Fruit fly (Drosophila melanogaster) whole organism, embryonic: ENCODE results near the gene CIA30.
A peak's percentile ranks its signal among the peaks of the same experiment; 100 is the strongest.

ENCODE experiments used
- Aef1 ChIP-seq: fragments of 200-800 bp; sonication (Bioruptor generic); IDR thresholded peaks from 3 replicates; pipeline ENCODE4 v1.3.6; 2022; ENCODE audit warnings: missing biosample characterization, missing genetic modification characterization
- B-H1 ChIP-seq: fragments of 200-800 bp; sonication (Bioruptor generic); IDR thresholded peaks from 3 replicates; pipeline ENCODE4 v1.3.6; 2022; ENCODE audit warnings: missing biosample characterization, missing genetic modification characterization
- C15 ChIP-seq: fragments of 200-800 bp; sonication (Bioruptor generic); IDR thresholded peaks from 3 replicates; pipeline ENCODE4 v1.3.6; 2022; ENCODE audit warnings: missing biosample characterization, missing genetic modification characterization
- CG10274 ChIP-seq: fragments of 200-800 bp; sonication (Bioruptor generic); optimal IDR thresholded peaks from 3 replicates; lab custom pipeline; 2017; ENCODE audit warnings: missing biosample characterization, mild to moderate bottlenecking, missing genetic modification characterization
- CG11723 ChIP-seq: fragments of 200-800 bp; sonication (Bioruptor generic); optimal IDR thresholded peaks from 2 replicates; lab custom pipeline; 2017; ENCODE audit warnings: missing biosample characterization, mild to moderate bottlenecking, missing genetic modification characterization
- CG1233 ChIP-seq: fragments of 200-800 bp; sonication (Bioruptor generic); optimal IDR thresholded peaks from 4 replicates; lab custom pipeline; 2018; ENCODE audit warnings: missing biosample characterization, mild to moderate bottlenecking, missing genetic modification characterization
- CG12744 ChIP-seq: fragments of 200-800 bp; sonication (Bioruptor generic); optimal IDR thresholded peaks from 2 replicates; lab custom pipeline; 2016; ENCODE audit warnings: missing biosample characterization, missing genetic modification characterization
- CG14860 ChIP-seq: fragments of 200-800 bp; sonication (Bioruptor generic); IDR thresholded peaks from 3 replicates; pipeline ENCODE4 v1.3.6; 2022; ENCODE audit warnings: missing biosample characterization, missing genetic modification characterization; ENCODE audit not compliant: partially characterized antibody
- CG15601 ChIP-seq: fragments of 200-800 bp; sonication (Bioruptor generic); optimal IDR thresholded peaks from 3 replicates; lab custom pipeline; 2019; ENCODE audit warnings: missing biosample characterization, mild to moderate bottlenecking, missing genetic modification characterization, moderate library complexity
- CG17385 ChIP-seq: fragments of 200-800 bp; sonication (Bioruptor generic); optimal IDR thresholded peaks from 3 replicates; lab custom pipeline; 2018; ENCODE audit warnings: missing biosample characterization, mild to moderate bottlenecking, missing genetic modification characterization
- CG17829 ChIP-seq: fragments of 200-800 bp; optimal IDR thresholded peaks from 2 replicates; lab custom pipeline; 2019; ENCODE audit warnings: missing biosample characterization, mild to moderate bottlenecking, missing genetic modification characterization, moderate library complexity
- CG18476 ChIP-seq: fragments of 200-800 bp; sonication (Bioruptor generic); optimal IDR thresholded peaks from 2 replicates; lab custom pipeline; 2016; ENCODE audit warnings: missing biosample characterization, mild to moderate bottlenecking, missing genetic modification characterization
- CG2120 ChIP-seq: fragments of 200-800 bp; sonication (Bioruptor generic); optimal IDR thresholded peaks from 3 replicates; lab custom pipeline; 2016; ENCODE audit warnings: missing biosample characterization, missing genetic modification characterization
- CG30020 ChIP-seq: fragments of 200-800 bp; optimal IDR thresholded peaks from 2 replicates; lab custom pipeline; 2019; ENCODE audit warnings: missing biosample characterization, mild to moderate bottlenecking, missing genetic modification characterization, moderate library complexity
- CG30431 ChIP-seq: fragments of 200-800 bp; sonication (Bioruptor generic); optimal IDR thresholded peaks from 2 replicates; lab custom pipeline; 2017; ENCODE audit warnings: missing biosample characterization, missing genetic modification characterization
- CG4707 ChIP-seq: fragments of 200-800 bp; sonication (Bioruptor generic); optimal IDR thresholded peaks from 2 replicates; lab custom pipeline; 2018; ENCODE audit warnings: missing biosample characterization, mild to moderate bottlenecking, missing genetic modification characterization, moderate library complexity
- CG4730 ChIP-seq: fragments of 200-800 bp; sonication (Bioruptor generic); IDR thresholded peaks from 2 replicates; pipeline ENCODE4 v1.3.6; 2022; ENCODE audit warnings: missing biosample characterization, missing genetic modification characterization
- CG6791 ChIP-seq: fragments of 200-800 bp; sonication (Bioruptor generic); IDR thresholded peaks from 3 replicates; pipeline ENCODE4 v1.3.6; 2022; ENCODE audit warnings: missing biosample characterization, missing genetic modification characterization; ENCODE audit not compliant: partially characterized antibody
- CG7987 ChIP-seq: fragments of 200-800 bp; sonication (Bioruptor generic); optimal IDR thresholded peaks from 2 replicates; lab custom pipeline; 2018; ENCODE audit warnings: missing biosample characterization, mild to moderate bottlenecking, missing genetic modification characterization, moderate library complexity
- CG8359 ChIP-seq: fragments of 200-800 bp; sonication (Bioruptor generic); optimal IDR thresholded peaks from 2 replicates; lab custom pipeline; 2017; ENCODE audit warnings: missing biosample characterization, mild to moderate bottlenecking, missing genetic modification characterization, borderline replicate concordance
- Dref ChIP-seq: fragments of 200-800 bp; sonication (Bioruptor generic); IDR thresholded peaks from 2 replicates; pipeline ENCODE4 v1.3.6; 2022; ENCODE audit warnings: missing biosample characterization, missing genetic modification characterization
- Gsc ChIP-seq: fragments of 200-800 bp; sonication (Bioruptor generic); IDR thresholded peaks from 2 replicates; pipeline ENCODE4 v1.3.6; 2022; ENCODE audit warnings: missing biosample characterization, missing genetic modification characterization
- Hey ChIP-seq: fragments of 200-800 bp; sonication (Bioruptor generic); optimal IDR thresholded peaks from 3 replicates; lab custom pipeline; 2018; ENCODE audit warnings: missing biosample characterization, mild to moderate bottlenecking, missing genetic modification characterization
- Hr39 ChIP-seq: fragments of >200 bp; optimal IDR thresholded peaks from 2 replicates; lab custom pipeline; 2017
- Optix ChIP-seq: fragments of 200-800 bp; sonication (Bioruptor generic); IDR thresholded peaks from 3 replicates; pipeline ENCODE4 v1.3.6; 2022; ENCODE audit warnings: missing biosample characterization, missing genetic modification characterization
- Poxn ChIP-seq: fragments of 200-800 bp; sonication (Bioruptor generic); IDR thresholded peaks from 2 replicates; pipeline ENCODE4 v1.3.6; 2022; ENCODE audit warnings: missing biosample characterization, missing genetic modification characterization
- Side ChIP-seq: fragments of 200-800 bp; sonication (Bioruptor generic); optimal IDR thresholded peaks from 2 replicates; lab custom pipeline; 2016; ENCODE audit warnings: missing biosample characterization, missing genetic modification characterization
- Six4 ChIP-seq: fragments of 200-800 bp; sonication (Bioruptor generic); optimal IDR thresholded peaks from 2 replicates; lab custom pipeline; 2016; ENCODE audit warnings: missing biosample characterization, missing genetic modification characterization
- Sox102F ChIP-seq: fragments of 200-800 bp; sonication (Bioruptor generic); optimal IDR thresholded peaks from 2 replicates; lab custom pipeline; 2018; ENCODE audit warnings: missing biosample characterization, mild to moderate bottlenecking, missing genetic modification characterization, moderate library complexity
- Stat92E ChIP-seq, 3 experiments: fragments of >200 bp in 2 of 3; fragments of 200-800 bp in 1 of 3; sonication (Bioruptor generic) in 1 of 3; optimal IDR thresholded peaks; 2 replicates each; lab custom pipeline; 2017 to 2019; ENCODE audit warnings: missing biosample characterization in 3 of 3, missing genetic modification characterization in 3 of 3, mild to moderate bottlenecking in 1 of 3, moderate library complexity in 1 of 3
- TFAM ChIP-seq: fragments of 200-800 bp; sonication (Bioruptor generic); optimal IDR thresholded peaks from 2 replicates; lab custom pipeline; 2017; ENCODE audit warnings: missing biosample characterization, missing genetic modification characterization, inconsistent platforms
- bab2 ChIP-seq: fragments of 200-800 bp; sonication (Bioruptor generic); optimal IDR thresholded peaks from 2 replicates; lab custom pipeline; 2016; ENCODE audit warnings: missing biosample characterization, missing genetic modification characterization
- cad ChIP-seq: fragments of >200 bp; optimal IDR thresholded peaks from 2 replicates; lab custom pipeline; 2017; ENCODE audit warnings: missing biosample characterization, missing genetic modification characterization
- cato ChIP-seq: fragments of 200-800 bp; sonication (Bioruptor generic); optimal IDR thresholded peaks from 2 replicates; lab custom pipeline; 2016; ENCODE audit warnings: missing biosample characterization, missing genetic modification characterization, borderline replicate concordance
- ci ChIP-seq: fragments of 200-800 bp; sonication (Bioruptor generic); IDR thresholded peaks from 3 replicates; pipeline ENCODE4 v1.3.6; 2022; ENCODE audit warnings: missing biosample characterization, missing genetic modification characterization
- disco-r ChIP-seq: fragments of 200-800 bp; sonication (Bioruptor generic); optimal IDR thresholded peaks from 2 replicates; lab custom pipeline; 2016; ENCODE audit warnings: missing biosample characterization, missing genetic modification characterization
- fd102C ChIP-seq: fragments of 200-800 bp; sonication (Bioruptor generic); optimal IDR thresholded peaks from 2 replicates; lab custom pipeline; 2018; ENCODE audit warnings: missing biosample characterization, mild to moderate bottlenecking, missing genetic modification characterization, moderate library complexity
- gce ChIP-seq: fragments of 200-800 bp; sonication (Bioruptor generic); IDR thresholded peaks from 3 replicates; pipeline ENCODE4 v1.3.6; 2022; ENCODE audit warnings: missing biosample characterization, missing genetic modification characterization
- gfzf ChIP-seq: fragments of 200-800 bp; sonication (Bioruptor generic); optimal IDR thresholded peaks from 2 replicates; lab custom pipeline; 2016; ENCODE audit warnings: missing biosample characterization, mild to moderate bottlenecking, missing genetic modification characterization, moderate library complexity
- gsb-n ChIP-seq: fragments of 200-800 bp; sonication (Bioruptor generic); optimal IDR thresholded peaks from 3 replicates; lab custom pipeline; 2018; ENCODE audit warnings: missing biosample characterization, mild to moderate bottlenecking, missing genetic modification characterization
- jing ChIP-seq: fragments of 200-800 bp; sonication (Bioruptor generic); optimal IDR thresholded peaks from 2 replicates; lab custom pipeline; 2018; ENCODE audit warnings: missing biosample characterization, mild to moderate bottlenecking, missing genetic modification characterization
- lilli ChIP-seq: fragments of 200-800 bp; sonication (Bioruptor generic); optimal IDR thresholded peaks from 3 replicates; lab custom pipeline; 2016; ENCODE audit warnings: missing biosample characterization, missing genetic modification characterization
- nmo ChIP-seq: fragments of 200-800 bp; sonication (Bioruptor generic); optimal IDR thresholded peaks from 2 replicates; lab custom pipeline; 2018; ENCODE audit warnings: missing biosample characterization, mild to moderate bottlenecking, missing genetic modification characterization, moderate library complexity
- p53 ChIP-seq: fragments of 200-800 bp; sonication (Bioruptor generic); optimal IDR thresholded peaks from 2 replicates; lab custom pipeline; 2016; ENCODE audit warnings: missing biosample characterization, missing genetic modification characterization
- sens ChIP-seq: fragments of 200-800 bp; sonication (Bioruptor generic); peaks from one replicate; lab custom pipeline; 2016; ENCODE audit warnings: missing biosample characterization, missing genetic modification characterization
- sim ChIP-seq: fragments of 200-800 bp; sonication (Bioruptor generic); IDR thresholded peaks from 2 replicates; pipeline ENCODE4 v1.3.6; 2022; ENCODE audit warnings: missing biosample characterization, missing genetic modification characterization
- slou ChIP-seq: fragments of 200-800 bp; sonication (Bioruptor generic); optimal IDR thresholded peaks from 3 replicates; lab custom pipeline; 2016; ENCODE audit warnings: missing biosample characterization, missing genetic modification characterization
- ssp ChIP-seq: fragments of 200-800 bp; sonication (Bioruptor generic); IDR thresholded peaks from 2 replicates; pipeline ENCODE4 v1.3.6; 2022; ENCODE audit warnings: missing biosample characterization, missing genetic modification characterization
- stc ChIP-seq: fragments of 200-800 bp; sonication (Bioruptor generic); IDR thresholded peaks from 2 replicates; pipeline ENCODE4 v1.3.6; 2022; ENCODE audit warnings: missing biosample characterization, missing genetic modification characterization
- tap ChIP-seq: fragments of 200-800 bp; optimal IDR thresholded peaks from 3 replicates; lab custom pipeline; 2019; ENCODE audit warnings: missing biosample characterization, mild to moderate bottlenecking, missing genetic modification characterization, moderate library complexity
- toy ChIP-seq: fragments of 200-800 bp; sonication (Bioruptor generic); IDR thresholded peaks from 2 replicates; pipeline ENCODE4 v1.3.6; 2022; ENCODE audit warnings: missing biosample characterization, missing genetic modification characterization
- vvl ChIP-seq: fragments of 200-800 bp; sonication (Bioruptor generic); IDR thresholded peaks from 2 replicates; pipeline ENCODE4 v1.3.6; 2022; ENCODE audit warnings: missing biosample characterization, missing genetic modification characterization

CIA30 gene

DNA sequence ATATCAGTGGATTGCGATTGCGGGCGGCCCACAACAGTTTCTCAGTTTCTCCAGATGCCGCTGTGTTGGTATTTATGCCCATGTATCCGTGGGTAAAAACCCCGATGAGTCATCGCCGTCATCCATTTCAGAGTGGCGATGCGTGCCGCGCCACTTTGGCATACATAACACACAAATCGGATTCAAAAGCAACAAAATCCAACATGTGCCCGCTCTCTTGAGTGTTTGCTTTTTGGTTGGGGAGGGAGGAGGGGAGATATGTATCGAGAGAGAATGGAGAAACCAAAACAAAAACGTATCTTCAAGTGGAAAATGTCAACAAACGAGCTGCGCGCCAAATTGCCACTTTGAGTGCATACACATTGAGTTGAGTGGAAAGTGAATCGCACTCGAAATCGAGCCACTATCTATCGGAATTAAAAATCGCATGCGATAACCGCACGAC is 34.9 kb downstream of the CIA30 start (continued):
- TF ChIP-seq Aef1 (GFP tag; lab: Robert Waterston, UW) (no peak), CG15601 (tag; lab: Kevin White, UChicago) (peak; percentile 38), Six4 (no peak), ci (GFP tag; lab: Robert Waterston, UW) (peak; percentile 61; the same call in 2 of the 3 replicates), Dref (no peak), CG4730 (GFP tag; lab: Robert Waterston, UW) (no peak), CG30020 (no peak), gsb-n (tag; lab: Kevin White, UChicago) (peak; percentile 18), CG4707 (peak; percentile 67), B-H1 (GFP tag; lab: Robert Waterston, UW) (no peak; the same call in 2 of the 3 replicates), stc (GFP tag; lab: Robert Waterston, UW) (peak; percentile 50; the same call in 1 of the 2 replicates), Stat92E (GFP tag; optimal IDR thresholded peaks at IDR 0.05; lab: Kevin White, UChicago) (peak in 1 of 3 experiments; percentile 85), CG6791 (peak; percentile 6; the same call in 2 of the 3 replicates), CG7987 (no peak), CG18476 (GFP tag; lab: Kevin White, UChicago) (no peak), bab2 (GFP tag; lab: Kevin White, UChicago) (no peak), lilli (no peak), Poxn (GFP tag; lab: Robert Waterston, UW) (no peak), TFAM (GFP tag; lab: Kevin White, UChicago) (no peak), toy (GFP tag; lab: Robert Waterston, UW) (no peak), CG14860 (GFP tag; lab: Robert Waterston, UW) (no peak), CG1233 (no peak), vvl (GFP tag; lab: Robert Waterston, UW) (peak; percentile 52; the same call in 1 of the 2 replicates), CG2120 (GFP tag; lab: Kevin White, UChicago) (no peak), ssp (GFP tag; lab: Robert Waterston, UW) (no peak), cad (GFP tag; lab: Kevin White, UChicago) (no peak), Side (GFP tag; lab: Kevin White, UChicago) (no peak), Optix (GFP tag; lab: Robert Waterston, UW) (no peak), CG10274 (GFP tag; lab: Kevin White, UChicago) (no peak), Gsc (GFP tag; lab: Robert Waterston, UW) (no peak), Hr39 (lab: Kevin White, UChicago) (no peak), nmo (GFP tag; lab: Kevin White, UChicago) (no peak), CG8359 (GFP tag; lab: Kevin White, UChicago) (no peak), tap (tag; lab: Kevin White, UChicago) (no peak), cato (GFP tag; lab: Kevin White, UChicago) (no peak), gce (GFP tag; lab: Robert Waterston, UW) (0 out of 3 replicates have a peak, but pooled peaks have one; percentile 38), CG17385 (GFP tag; lab: Kevin White, UChicago) (no peak), sens (GFP tag; lab: Kevin White, UChicago) (no peak), disco-r (GFP tag; lab: Kevin White, UChicago) (peak; percentile 44), CG17829 (tag; lab: Kevin White, UChicago) (no peak), fd102C (GFP tag; lab: Kevin White, UChicago) (no peak), gfzf (GFP tag; lab: Kevin White, UChicago) (no peak), Sox102F (GFP tag; lab: Kevin White, UChicago) (no peak), jing (GFP tag; lab: Kevin White, UChicago) (no peak), CG30431 (no peak), CG12744 (GFP tag; lab: Kevin White, UChicago) (no peak), Hey (tag; lab: Kevin White, UChicago) (peak; percentile 16), CG11723 (no peak), C15 (no peak), sim (0 out of 2 replicates have a peak, but pooled peaks have one; percentile 12), p53 (GFP tag; lab: Kevin White, UChicago) (no peak), slou (no peak)
